Fruit fly (Drosophila melanogaster) ovary, adult (tissue): ENCODE measurements around the gene CG13659.

Experiments used
- CG17801 ChIP-seq: fragments of 200-800 bp; optimal IDR thresholded peaks from 2 replicates; lab custom pipeline; 2019; ENCODE audit warnings: missing biosample characterization, mild to moderate bottlenecking, missing genetic modification characterization, moderate library complexity; ENCODE audit not compliant: partially characterized antibody

CG13659 gene

dm6 chr3R:25292864-25293284 lies 7.8 kb upstream of the CG13659 start, which contains the start of gene CG31098:
CG31098 (minus strand) TSS chr3R:25292977.
- peak; percentile 90 for TF ChIP-seq CG17801

dm6 chr3R:25295320-25296020 lies 5.2 kb upstream of the CG13659 start, which contains the start of gene CG31102:
CG31102 (minus strand) TSS chr3R:25295594.
- no peak for TF ChIP-seq CG17801

- no peak for TF ChIP-seq CG17801
These were observed 3.0 kb upstream of the CG13659 start, which contains the start of gene CG31097 for dm6 chr3R:25297678-25298077. CG31097 (minus strand) TSS chr3R:25297778.

dm6 chr3R:25299507-25299964 lies 1.2 kb upstream of the CG13659 start, which contains the start of gene CG31288:
CG31288 (minus strand) TSS chr3R:25299557.
- no peak for TF ChIP-seq CG17801

- no peak for TF ChIP-seq CG17801
These were observed 1.5 kb downstream of the CG13659 start, which contains the start of gene CG31370 for dm6 chr3R:25302239-25302638. CG31370 (plus strand) TSS chr3R:25302464.

dm6 chr3R:25303857-25304440 lies 3.3 kb downstream of the CG13659 start, which contains the start of gene CG31436:
CG31436 (plus strand) TSS chr3R:25304137.
- TF ChIP-seq CG17801, result peak; percentile 3

dm6 chr3R:25305822-25306544 lies 5.3 kb downstream of the CG13659 start:
- no peak for TF ChIP-seq CG17801

dm6 chr3R:25308228-25308627 lies 7.5 kb downstream of the CG13659 start, which contains the start of gene CG10550:
CG10550 (minus strand) TSS chr3R:25308391.
- TF ChIP-seq CG17801, result no peak

dm6 chr3R:25309175-25309574 lies 8.5 kb downstream of the CG13659 start:
- no peak for TF ChIP-seq CG17801

dm6 chr3R:25310843-25311242 lies 10.2 kb downstream of the CG13659 start, which contains the start of gene CG31099:
CG31099 (minus strand) TSS chr3R:25310943.
- TF ChIP-seq CG17801, result no peak

- TF ChIP-seq CG17801, result no peak
These were observed 11.9 kb downstream of the CG13659 start for dm6 chr3R:25312583-25312982.

dm6 chr3R:25313771-25314170 lies 13.1 kb downstream of the CG13659 start, which contains the start of gene CG31087:
CG31087 (minus strand) TSS chr3R:25313833.
- TF ChIP-seq CG17801, result no peak

dm6 chr3R:25316016-25316415 lies 15.3 kb downstream of the CG13659 start, which contains the start of gene CG10559:
CG10559 (minus strand) TSS chr3R:25316116.
- TF ChIP-seq CG17801, result no peak

dm6 chr3R:25318011-25318410 lies 17.3 kb downstream of the CG13659 start, which contains the start of gene CG10553:
CG10553 (minus strand) TSS chr3R:25318111.
- TF ChIP-seq CG17801, result no peak

dm6 chr3R:25320051-25320705 lies 19.5 kb downstream of the CG13659 start, which contains the start of gene CG10560:
CG10560 (minus strand) TSS chr3R:25320101.
- no peak for TF ChIP-seq CG17801

dm6 chr3R:25320898-25321297 lies 20.2 kb downstream of the CG13659 start:
- no peak for TF ChIP-seq CG17801
